Worm (Caenorhabditis elegans) whole organism, late embryonic: Measurements from ENCODE around the gene ZC443.2.

ENCODE experiments used
- C08G9.2 ChIP-seq: sonication (generic microtip); optimal IDR thresholded peaks from 2 replicates; lab custom pipeline; 2016; ENCODE audit warnings: mild to moderate bottlenecking, missing genetic modification characterization, moderate library complexity, missing compliant biosample characterization
- K02D7.2 ChIP-seq: sonication (generic microtip); optimal IDR thresholded peaks from 2 replicates; lab custom pipeline; 2017; ENCODE audit warnings: mild to moderate bottlenecking, missing genetic modification characterization, missing compliant biosample characterization
- K09A11.1 ChIP-seq: sonication (generic microtip); optimal IDR thresholded peaks from 2 replicates; lab custom pipeline; 2017; ENCODE audit warnings: antibody characterized with exemption, mild to moderate bottlenecking, missing genetic modification characterization, missing compliant biosample characterization; ENCODE audit not compliant: insufficient read depth
- T23F11.4 ChIP-seq: fragments of 200-800 bp; sonication (Bioruptor generic); optimal IDR thresholded peaks from 2 replicates; lab custom pipeline; 2018; ENCODE audit warnings: mild to moderate bottlenecking, missing genetic modification characterization, missing compliant biosample characterization
- ahr-1 ChIP-seq: sonication (generic microtip); optimal IDR thresholded peaks from 2 replicates; lab custom pipeline; 2016; ENCODE audit warnings: missing genetic modification characterization, missing compliant biosample characterization
- ceh-14 ChIP-seq: sonication (generic microtip); optimal IDR thresholded peaks from 2 replicates; lab custom pipeline; 2016; ENCODE audit warnings: missing genotype, missing genetic modification characterization, missing compliant biosample characterization
- ceh-24 ChIP-seq: sonication (generic microtip); optimal IDR thresholded peaks from 2 replicates; lab custom pipeline; 2016; ENCODE audit warnings: mild to moderate bottlenecking, missing genetic modification characterization, missing compliant biosample characterization
- ceh-31 ChIP-seq: sonication (generic microtip); optimal IDR thresholded peaks from 2 replicates; lab custom pipeline; 2016; ENCODE audit warnings: missing genetic modification characterization, missing compliant biosample characterization
- elt-2 ChIP-seq: sonication (generic microtip); optimal IDR thresholded peaks from 2 replicates; lab custom pipeline; 2016; ENCODE audit warnings: missing genetic modification reagents, missing genetic modification characterization, missing compliant biosample characterization
- fkh-6 ChIP-seq: sonication (generic microtip); optimal IDR thresholded peaks from 2 replicates; lab custom pipeline; 2016; ENCODE audit warnings: missing genetic modification characterization, missing compliant biosample characterization
- gmeb-2 ChIP-seq: sonication (generic microtip); optimal IDR thresholded peaks from 2 replicates; lab custom pipeline; 2016; ENCODE audit warnings: missing genetic modification characterization, inconsistent platforms, missing compliant biosample characterization
- hlh-15 ChIP-seq: sonication (generic microtip); optimal IDR thresholded peaks from 2 replicates; lab custom pipeline; 2016; ENCODE audit warnings: missing genetic modification characterization, missing compliant biosample characterization
- hlh-30 ChIP-seq: sonication (generic microtip); optimal IDR thresholded peaks from 2 replicates; lab custom pipeline; 2017; ENCODE audit warnings: antibody characterized with exemption, missing genetic modification characterization, missing compliant biosample characterization; ENCODE audit not compliant: insufficient read depth
- hlh-6 ChIP-seq: sonication (generic microtip); optimal IDR thresholded peaks from 2 replicates; lab custom pipeline; 2016; ENCODE audit warnings: missing genotype, missing genetic modification characterization, missing compliant biosample characterization
- madf-2 ChIP-seq: sonication (generic microtip); optimal IDR thresholded peaks from 2 replicates; lab custom pipeline; 2017; ENCODE audit warnings: missing genetic modification characterization, missing compliant biosample characterization
- mec-3 ChIP-seq: sonication (generic microtip); optimal IDR thresholded peaks from 2 replicates; lab custom pipeline; 2016; ENCODE audit warnings: borderline replicate concordance, missing genetic modification characterization, missing compliant biosample characterization
- nfya-1 ChIP-seq: sonication (generic microtip); optimal IDR thresholded peaks from 2 replicates; lab custom pipeline; 2017; ENCODE audit warnings: missing genetic modification characterization, mild to moderate bottlenecking, missing compliant biosample characterization, antibody characterized with exemption, moderate library complexity
- nhr-11 ChIP-seq: fragments of 150-350 bp; optimal IDR thresholded peaks from 2 replicates; lab custom pipeline; 2014; ENCODE audit warnings: missing biosample characterization, missing genetic modification characterization
- npax-4 ChIP-seq: sonication (generic microtip); optimal IDR thresholded peaks from 2 replicates; lab custom pipeline; 2016; ENCODE audit warnings: missing genetic modification characterization, missing compliant biosample characterization
- pax-1 ChIP-seq: fragments of 150-350 bp; optimal IDR thresholded peaks from 2 replicates; lab custom pipeline; 2014; ENCODE audit warnings: missing biosample characterization, missing genetic modification characterization
- pha-4 ChIP-seq: fragments of 150-350 bp; optimal IDR thresholded peaks from 2 replicates; lab custom pipeline; 2018; ENCODE audit warnings: missing biosample characterization, missing genetic modification reagents, missing genetic modification characterization
- pqm-1 ChIP-seq: sonication (generic microtip); optimal IDR thresholded peaks from 2 replicates; lab custom pipeline; 2016; ENCODE audit warnings: missing genetic modification characterization, missing compliant biosample characterization
- ref-2 ChIP-seq: sonication (generic microtip); optimal IDR thresholded peaks from 2 replicates; lab custom pipeline; 2016; ENCODE audit warnings: missing genetic modification characterization, missing compliant biosample characterization
- sox-4 ChIP-seq: sonication (generic microtip); optimal IDR thresholded peaks from 2 replicates; lab custom pipeline; 2017; ENCODE audit warnings: mild to moderate bottlenecking, missing genetic modification characterization, inconsistent platforms, missing compliant biosample characterization
- tbx-7 ChIP-seq: sonication (generic microtip); optimal IDR thresholded peaks from 2 replicates; lab custom pipeline; 2016; ENCODE audit warnings: missing genotype, missing genetic modification characterization, missing compliant biosample characterization
- ttx-3 ChIP-seq: sonication (generic microtip); optimal IDR thresholded peaks from 2 replicates; lab custom pipeline; 2016; ENCODE audit warnings: missing genetic modification reagents, missing genetic modification characterization, missing compliant biosample characterization
- unc-3 ChIP-seq, 2 experiments: fragments of 200-800 bp in 1 of 2; sonication (Bioruptor generic) in 1 of 2; sonication (generic microtip) in 1 of 2; conservative IDR thresholded peaks in 1 of 2; optimal IDR thresholded peaks in 1 of 2; 2 replicates each; pipeline versions ENCODE4 v1.3.6 to Lab custom; 2016 to 2022; ENCODE audit warnings: missing compliant biosample characterization in 2 of 2, missing genetic modification characterization in 2 of 2, missing genetic modification reagents in 1 of 2
- unc-42 ChIP-seq: sonication (generic microtip); optimal IDR thresholded peaks from 2 replicates; lab custom pipeline; 2016; ENCODE audit warnings: missing genotype, missing genetic modification characterization, missing compliant biosample characterization
- ztf-16 ChIP-seq: sonication (generic microtip); optimal IDR thresholded peaks from 2 replicates; lab custom pipeline; 2017; ENCODE audit warnings: missing genetic modification characterization, missing compliant biosample characterization

ZC443.2 gene

ce11 chrV:12773222-12773621 is 37.8 kb downstream of the ZC443.2 start, which contains the start of gene ZC455.1:
Gene ZC455.1 (plus strand): TSS chrV:12773522.
- TF ChIP-seq ref-2 (tag; lab: Kevin White, UChicago) = no peak
- TF ChIP-seq elt-2 (tag; lab: Kevin White, UChicago) = no peak
- TF ChIP-seq pqm-1 (tag; lab: Kevin White, UChicago) = no peak
- no peak for TF ChIP-seq nfya-1 (tag; lab: Kevin White, UChicago)

ce11 chrV:12768946-12769345 is 42.0 kb downstream of the ZC443.2 start, which contains the start of gene srt-43:
Gene srt-43 (plus strand): TSS chrV:12769246.
- TF ChIP-seq unc-3 (GFP tag; conservative IDR thresholded peaks at IDR 0.05; lab: Robert Waterston, UW) (no peak), unc-3 (tag; optimal IDR thresholded peaks at IDR 0.05; lab: Kevin White, UChicago) (no peak), ahr-1 (tag; lab: Kevin White, UChicago) (no peak), npax-4 (tag; lab: Kevin White, UChicago) (no peak), K02D7.2 (tag; lab: Kevin White, UChicago) (no peak), ttx-3 (tag; lab: Kevin White, UChicago) (no peak), ceh-31 (tag; lab: Kevin White, UChicago) (no peak), unc-42 (no peak), fkh-6 (no peak), mec-3 (tag; lab: Kevin White, UChicago) (no peak), pha-4 (tag; lab: Kevin White, UChicago) (no peak), madf-2 (tag; lab: Kevin White, UChicago) (no peak), nhr-11 (tag; lab: Kevin White, UChicago) (no peak), T23F11.4 (no peak), tbx-7 (no peak), pax-1 (tag; lab: Kevin White, UChicago) (no peak), hlh-15 (no peak)

ce11 chrV:12763291-12763995 is 47.5 kb downstream of the ZC443.2 start, which contains the start of the genes abcf-1 and scc-3:
Gene abcf-1 (minus strand): TSS chrV:12763375.
Gene scc-3 (plus strand): TSS chrV:12763945.
- no peak for TF ChIP-seq pha-4 (tag; lab: Kevin White, UChicago)
- peak; percentile 11 for TF ChIP-seq nfya-1 (tag; lab: Kevin White, UChicago)

- no peak for TF ChIP-seq ahr-1 (tag; lab: Kevin White, UChicago)
- TF ChIP-seq gmeb-2 = no peak
- no peak for TF ChIP-seq hlh-30
- no peak for TF ChIP-seq ceh-24
- TF ChIP-seq C08G9.2 = no peak
- TF ChIP-seq pax-1 (tag; lab: Kevin White, UChicago) = no peak
- TF ChIP-seq K09A11.1 (tag; lab: Kevin White, UChicago) = no peak
- TF ChIP-seq hlh-6 (tag; lab: Kevin White, UChicago) = no peak
- no peak for TF ChIP-seq sox-4 (tag; lab: Kevin White, UChicago)
- no peak for TF ChIP-seq ceh-14 (tag; lab: Kevin White, UChicago)
- TF ChIP-seq ztf-16 (tag; lab: Kevin White, UChicago) = no peak
These were observed 50.1 kb downstream of the ZC443.2 start, which contains the start of gene F18E2.15 for ce11 chrV:12760913-12761312. Gene F18E2.15 (minus strand): TSS chrV:12761013.
